Worm (Caenorhabditis elegans) whole organism, L4 larva: ENCODE results near the gene islo-1.

ENCODE experiments used
- F49E8.2 ChIP-seq: sonication (generic microtip); optimal IDR thresholded peaks from 2 replicates; lab custom pipeline; 2016; ENCODE audit warnings: missing compliant biosample characterization, mild to moderate bottlenecking, missing genetic modification characterization, borderline replicate concordance
- aha-1 ChIP-seq: fragments of 150-350 bp; peaks from one replicate; lab custom pipeline; 2014; ENCODE audit warnings: missing biosample characterization, missing genetic modification characterization
- fos-1 ChIP-seq: fragments of 150-350 bp; optimal IDR thresholded peaks from 2 replicates; lab custom pipeline; 2014; ENCODE audit warnings: missing biosample characterization, missing genetic modification characterization
- hlh-11 ChIP-seq: fragments of 200-800 bp; sonication (Bioruptor generic); optimal IDR thresholded peaks from 2 replicates; lab custom pipeline; 2018; ENCODE audit warnings: mild to moderate bottlenecking, missing genetic modification characterization, missing compliant biosample characterization
- hlh-30 ChIP-seq: sonication (generic microtip); optimal IDR thresholded peaks from 2 replicates; lab custom pipeline; 2017; ENCODE audit warnings: antibody characterized with exemption, mild to moderate bottlenecking, missing genetic modification characterization, missing compliant biosample characterization; ENCODE audit not compliant: insufficient read depth
- rbr-2 ChIP-seq: sonication (generic microtip); optimal IDR thresholded peaks from 2 replicates; lab custom pipeline; 2016; ENCODE audit warnings: missing genotype, missing genetic modification characterization, missing compliant biosample characterization
- saeg-2 ChIP-seq: fragments of 200-800 bp; sonication (Bioruptor generic); IDR thresholded peaks from 2 replicates; pipeline ENCODE4 v1.3.6; 2022; ENCODE audit warnings: missing genetic modification reagents, missing genetic modification characterization, missing compliant biosample characterization
- skn-1 ChIP-seq: fragments of 150-350 bp; optimal IDR thresholded peaks from 2 replicates; lab custom pipeline; 2014; ENCODE audit warnings: missing biosample characterization, missing genetic modification characterization
- vab-7 ChIP-seq: fragments of 200-800 bp; sonication (Bioruptor generic); IDR thresholded peaks from 2 replicates; pipeline ENCODE4 v1.3.6; 2022; ENCODE audit warnings: missing genetic modification reagents, missing genetic modification characterization, missing compliant biosample characterization

- TF ChIP-seq fos-1 (tag; lab: Kevin White, UChicago) (no peak), rbr-2 (tag; lab: Kevin White, UChicago) (no peak), hlh-30 (tag; lab: Kevin White, UChicago) (peak; percentile 53), vab-7 (GFP tag; lab: Robert Waterston, UW) (no peak), F49E8.2 (no peak), skn-1 (no peak), saeg-2 (GFP tag; lab: Robert Waterston, UW) (no peak), aha-1 (no peak), hlh-11 (tag; lab: Kevin White, UChicago) (peak; percentile 82)
Observed at ce11 chrIV:8151721-8152120, 15.5 kb downstream of the islo-1 start.
